Fruit fly (Drosophila melanogaster) whole organism, embryonic: ENCODE measurements around the gene CG8097.
A peak's percentile ranks its signal among the peaks of the same experiment; 100 is the strongest.

Source experiments
- Adf1 ChIP-seq: fragments of 200-800 bp; sonication (Bioruptor generic); IDR thresholded peaks from 2 replicates; pipeline ENCODE4 v1.3.6; 2022; ENCODE audit warnings: missing biosample characterization, missing genetic modification characterization
- Bgb ChIP-seq: fragments of 200-800 bp; sonication (Bioruptor generic); IDR thresholded peaks from 2 replicates; pipeline ENCODE4 v1.3.6; 2022; ENCODE audit warnings: missing biosample characterization, missing genetic modification characterization; ENCODE audit not compliant: partially characterized antibody
- CG10147 ChIP-seq: fragments of 200-800 bp; sonication (Bioruptor generic); optimal IDR thresholded peaks from 2 replicates; lab custom pipeline; 2019; ENCODE audit warnings: missing biosample characterization, mild to moderate bottlenecking, missing genetic modification characterization, moderate library complexity
- CG10274 ChIP-seq: fragments of 200-800 bp; sonication (Bioruptor generic); optimal IDR thresholded peaks from 3 replicates; lab custom pipeline; 2017; ENCODE audit warnings: missing biosample characterization, mild to moderate bottlenecking, missing genetic modification characterization
- CG12219 ChIP-seq: fragments of 200-800 bp; sonication (Bioruptor generic); optimal IDR thresholded peaks from 3 replicates; lab custom pipeline; 2018; ENCODE audit warnings: missing biosample characterization, mild to moderate bottlenecking, missing genetic modification characterization
- CG12236 ChIP-seq: fragments of 200-800 bp; sonication (Bioruptor generic); optimal IDR thresholded peaks from 2 replicates; lab custom pipeline; 2016; ENCODE audit warnings: missing biosample characterization, missing genetic modification characterization
- CG13287 ChIP-seq: fragments of 200-800 bp; sonication (Bioruptor generic); IDR thresholded peaks from 2 replicates; pipeline ENCODE4 v1.3.6; 2022; ENCODE audit warnings: missing biosample characterization, missing genetic modification characterization; ENCODE audit not compliant: partially characterized antibody
- CG13296 ChIP-seq: fragments of 200-800 bp; sonication (Bioruptor generic); optimal IDR thresholded peaks from 3 replicates; lab custom pipeline; 2018; ENCODE audit warnings: missing biosample characterization, mild to moderate bottlenecking, missing genetic modification characterization
- CG1529 ChIP-seq: fragments of 200-800 bp; sonication (Bioruptor generic); optimal IDR thresholded peaks from 3 replicates; lab custom pipeline; 2018; ENCODE audit warnings: missing biosample characterization, missing genetic modification characterization
- CG15696 ChIP-seq: fragments of 200-800 bp; sonication (Bioruptor generic); optimal IDR thresholded peaks from 2 replicates; lab custom pipeline; 2019; ENCODE audit warnings: missing biosample characterization, mild to moderate bottlenecking, missing genetic modification characterization, moderate library complexity
- CG1603 ChIP-seq: fragments of 200-800 bp; sonication (Bioruptor generic); optimal IDR thresholded peaks from 2 replicates; lab custom pipeline; 2019; ENCODE audit warnings: missing biosample characterization, mild to moderate bottlenecking, missing genetic modification characterization, moderate library complexity
- CG1792 ChIP-seq: fragments of 200-800 bp; sonication (Bioruptor generic); optimal IDR thresholded peaks from 2 replicates; lab custom pipeline; 2016; ENCODE audit warnings: missing biosample characterization, missing genetic modification characterization
- CG18619 ChIP-seq: fragments of 200-800 bp; sonication (Bioruptor generic); optimal IDR thresholded peaks from 3 replicates; lab custom pipeline; 2017; ENCODE audit warnings: missing biosample characterization, mild to moderate bottlenecking, missing genetic modification characterization
- CG2116 ChIP-seq: fragments of 200-800 bp; sonication (Bioruptor generic); optimal IDR thresholded peaks from 3 replicates; lab custom pipeline; 2018; ENCODE audit warnings: missing biosample characterization, mild to moderate bottlenecking, missing genetic modification characterization
- CG32767 ChIP-seq: fragments of 200-800 bp; sonication (Bioruptor generic); IDR thresholded peaks from 2 replicates; pipeline ENCODE4 v1.3.6; 2022; ENCODE audit warnings: missing biosample characterization, missing genetic modification characterization
- CG32772 ChIP-seq: fragments of 200-800 bp; sonication (Bioruptor generic); IDR thresholded peaks from 2 replicates; pipeline ENCODE4 v1.3.6; 2022; ENCODE audit warnings: missing biosample characterization, missing genetic modification characterization
- CG42726 ChIP-seq: fragments of 200-800 bp; sonication (Bioruptor generic); IDR thresholded peaks from 2 replicates; pipeline ENCODE4 v1.3.6; 2022; ENCODE audit warnings: missing biosample characterization, missing genetic modification characterization; ENCODE audit not compliant: partially characterized antibody
- CG4360 ChIP-seq: fragments of 200-800 bp; sonication (Bioruptor generic); IDR thresholded peaks from 2 replicates; pipeline ENCODE4 v1.3.6; 2022; ENCODE audit warnings: missing biosample characterization, missing genetic modification characterization
- CG4820 ChIP-seq: fragments of 200-800 bp; sonication (Bioruptor generic); optimal IDR thresholded peaks from 3 replicates; lab custom pipeline; 2016; ENCODE audit warnings: missing biosample characterization, missing genetic modification characterization
- CG5180 ChIP-seq: fragments of 200-800 bp; sonication (Bioruptor generic); optimal IDR thresholded peaks from 3 replicates; lab custom pipeline; 2017; ENCODE audit warnings: missing biosample characterization, missing genetic modification characterization, mild to moderate bottlenecking, moderate library complexity, missing genetic modification reagents
- Dip3 ChIP-seq: fragments of 200-800 bp; sonication (Bioruptor generic); optimal IDR thresholded peaks from 3 replicates; lab custom pipeline; 2016; ENCODE audit warnings: missing biosample characterization, missing genetic modification characterization
- HLH3B ChIP-seq: fragments of 200-800 bp; sonication (Bioruptor generic); IDR thresholded peaks from 2 replicates; pipeline ENCODE4 v1.3.6; 2022; ENCODE audit warnings: missing biosample characterization, missing genetic modification characterization
- Hey ChIP-seq: fragments of 200-800 bp; sonication (Bioruptor generic); optimal IDR thresholded peaks from 3 replicates; lab custom pipeline; 2018; ENCODE audit warnings: missing biosample characterization, mild to moderate bottlenecking, missing genetic modification characterization
- Hmx ChIP-seq: fragments of 200-800 bp; sonication (Bioruptor generic); optimal IDR thresholded peaks from 2 replicates; lab custom pipeline; 2016; ENCODE audit warnings: missing biosample characterization, missing genetic modification characterization
- Med ChIP-seq: fragments of 200-800 bp; sonication (Bioruptor generic); peaks from one replicate; lab custom pipeline; 2016; ENCODE audit warnings: missing biosample characterization, missing genetic modification characterization, mild to moderate bottlenecking, inconsistent platforms, moderate library complexity
- NFAT ChIP-seq: fragments of 200-800 bp; sonication (Bioruptor generic); IDR thresholded peaks from 2 replicates; pipeline ENCODE4 v1.3.6; 2022; ENCODE audit warnings: missing biosample characterization, missing genetic modification characterization
- NK7.1 ChIP-seq: fragments of 200-800 bp; sonication (Bioruptor generic); optimal IDR thresholded peaks from 3 replicates; lab custom pipeline; 2016; ENCODE audit warnings: missing biosample characterization, missing genetic modification characterization
- PHDP ChIP-seq: fragments of 200-800 bp; sonication (Bioruptor generic); optimal IDR thresholded peaks from 3 replicates; lab custom pipeline; 2018; ENCODE audit warnings: missing biosample characterization, mild to moderate bottlenecking, missing genetic modification characterization, moderate library complexity
- Scr ChIP-seq: fragments of 200-800 bp; sonication (Bioruptor generic); IDR thresholded peaks from 2 replicates; pipeline ENCODE4 v1.3.6; 2022; ENCODE audit warnings: missing biosample characterization, missing genetic modification characterization; ENCODE audit not compliant: partially characterized antibody
- Ssrp ChIP-seq: fragments of 200-800 bp; sonication (Bioruptor generic); optimal IDR thresholded peaks from 2 replicates; lab custom pipeline; 2018; ENCODE audit warnings: missing biosample characterization, mild to moderate bottlenecking, missing genetic modification characterization, moderate library complexity
- Usf ChIP-seq: fragments of 200-800 bp; sonication (Bioruptor generic); optimal IDR thresholded peaks from 2 replicates; lab custom pipeline; 2017; ENCODE audit warnings: missing genotype, missing biosample characterization, missing genetic modification characterization
- ara ChIP-seq: fragments of 200-800 bp; sonication (Bioruptor generic); IDR thresholded peaks from 2 replicates; pipeline ENCODE4 v1.3.6; 2022; ENCODE audit warnings: missing biosample characterization, missing genetic modification characterization
- dan ChIP-seq: fragments of 200-800 bp; sonication (Bioruptor generic); IDR thresholded peaks from 2 replicates; pipeline ENCODE4 v1.3.6; 2022; ENCODE audit warnings: missing biosample characterization, missing genetic modification characterization
- ewg ChIP-seq: fragments of 200-800 bp; sonication (Bioruptor generic); optimal IDR thresholded peaks from 3 replicates; lab custom pipeline; 2017; ENCODE audit warnings: mild to moderate bottlenecking, missing biosample characterization, missing genetic modification reagents, missing genetic modification characterization
- fd96Cb ChIP-seq: fragments of 200-800 bp; sonication (Bioruptor generic); optimal IDR thresholded peaks from 2 replicates; lab custom pipeline; 2018; ENCODE audit warnings: missing biosample characterization, mild to moderate bottlenecking, missing genetic modification characterization, moderate library complexity
- gfzf ChIP-seq: fragments of 200-800 bp; sonication (Bioruptor generic); optimal IDR thresholded peaks from 2 replicates; lab custom pipeline; 2016; ENCODE audit warnings: missing biosample characterization, mild to moderate bottlenecking, missing genetic modification characterization, moderate library complexity
- inv ChIP-seq: fragments of 200-800 bp; sonication (Bioruptor generic); IDR thresholded peaks from 2 replicates; pipeline ENCODE4 v1.3.6; 2022; ENCODE audit warnings: missing biosample characterization, missing genetic modification characterization; ENCODE audit not compliant: partially characterized antibody
- klu ChIP-seq: fragments of 200-800 bp; sonication (Bioruptor generic); IDR thresholded peaks from 2 replicates; pipeline ENCODE4 v1.3.6; 2022; ENCODE audit warnings: missing biosample characterization, missing genetic modification characterization
- luna ChIP-seq: fragments of 200-800 bp; sonication (Bioruptor generic); optimal IDR thresholded peaks from 2 replicates; lab custom pipeline; 2016; ENCODE audit warnings: missing biosample characterization, missing genetic modification characterization
- peb ChIP-seq: fragments of 200-800 bp; sonication (Bioruptor generic); IDR thresholded peaks from 2 replicates; pipeline ENCODE4 v1.3.6; 2022; ENCODE audit warnings: missing biosample characterization, missing genetic modification characterization
- rib ChIP-seq: fragments of 200-800 bp; sonication (Bioruptor generic); IDR thresholded peaks from 2 replicates; pipeline ENCODE4 v1.3.6; 2022; ENCODE audit warnings: missing biosample characterization, missing genetic modification characterization
- so ChIP-seq: fragments of 200-800 bp; sonication (Bioruptor generic); IDR thresholded peaks from 3 replicates; pipeline ENCODE4 v1.3.6; 2022; ENCODE audit warnings: missing biosample characterization, missing genetic modification characterization
- tup ChIP-seq: fragments of 200-800 bp; sonication (Bioruptor generic); optimal IDR thresholded peaks from 2 replicates; lab custom pipeline; 2016; ENCODE audit warnings: missing biosample characterization, mild to moderate bottlenecking, missing genetic modification characterization, moderate library complexity
- unc-4 ChIP-seq: fragments of 200-800 bp; sonication (Bioruptor generic); IDR thresholded peaks from 2 replicates; pipeline ENCODE4 v1.3.6; 2022; ENCODE audit warnings: missing biosample characterization, missing genetic modification characterization; ENCODE audit not compliant: partially characterized antibody
- wor ChIP-seq: fragments of 200-800 bp; sonication (Bioruptor generic); IDR thresholded peaks from 2 replicates; pipeline ENCODE4 v1.3.6; 2022; ENCODE audit warnings: missing biosample characterization, missing genetic modification characterization
- yki ChIP-seq: fragments of >200 bp; optimal IDR thresholded peaks from 3 replicates; lab custom pipeline; 2018
- zen ChIP-seq: fragments of 200-800 bp; sonication (Bioruptor generic); optimal IDR thresholded peaks from 3 replicates; lab custom pipeline; 2018; ENCODE audit warnings: missing biosample characterization, mild to moderate bottlenecking, missing genetic modification characterization, moderate library complexity
- zen2 ChIP-seq: fragments of 200-800 bp; sonication (Bioruptor generic); IDR thresholded peaks from 3 replicates; pipeline ENCODE4 v1.3.6; 2022; ENCODE audit warnings: missing biosample characterization, missing genetic modification characterization; ENCODE audit not compliant: partially characterized antibody
- zfh1 ChIP-seq: fragments of 200-800 bp; sonication (Bioruptor generic); IDR thresholded peaks from 3 replicates; pipeline ENCODE4 v1.3.6; 2022; ENCODE audit warnings: missing biosample characterization, missing genetic modification characterization

Gene CG8097

dm6 chrX:15591721-15592491 lies 8.9 kb downstream of the CG8097 start (continued):
- peak; percentile 41; the same call in 1 of the 2 replicates for TF ChIP-seq CG32772 (GFP tag; lab: Robert Waterston, UW)
- peak; percentile 19 for TF ChIP-seq CG1529 (GFP tag; lab: Kevin White, UChicago)
- TF ChIP-seq fd96Cb (tag; lab: Kevin White, UChicago) = peak; percentile 28
- no peak for TF ChIP-seq CG13287 (GFP tag; lab: Robert Waterston, UW)
- no peak; the same call in 1 of the 2 replicates for TF ChIP-seq rib (GFP tag; lab: Robert Waterston, UW)
- TF ChIP-seq NK7.1 (GFP tag; lab: Kevin White, UChicago) = no peak
- TF ChIP-seq CG1792 (GFP tag; lab: Kevin White, UChicago) = no peak
- TF ChIP-seq tup (GFP tag; lab: Kevin White, UChicago) = no peak
- no peak for TF ChIP-seq Scr (GFP tag; lab: Robert Waterston, UW)
- peak; percentile 19 for TF ChIP-seq CG4820 (GFP tag; lab: Kevin White, UChicago)
- TF ChIP-seq luna (GFP tag; lab: Kevin White, UChicago) = no peak
- peak; percentile 76 for TF ChIP-seq Med (GFP tag; lab: Kevin White, UChicago)
- no peak for TF ChIP-seq unc-4
- TF ChIP-seq zen2 (GFP tag; lab: Robert Waterston, UW) = no peak
- no peak for TF ChIP-seq Usf (GFP tag; lab: Kevin White, UChicago)
- no peak for TF ChIP-seq CG2116 (GFP tag; lab: Kevin White, UChicago)
- no peak for TF ChIP-seq inv
- TF ChIP-seq NFAT (GFP tag; lab: Robert Waterston, UW) = no peak
- TF ChIP-seq ewg = peak; percentile 20
- peak; percentile 21 for TF ChIP-seq CG5180 (GFP tag; lab: Kevin White, UChicago)
- TF ChIP-seq CG10147 (GFP tag; lab: Kevin White, UChicago) = no peak
- TF ChIP-seq zfh1 (GFP tag; lab: Robert Waterston, UW) = 0 out of 3 replicates have a peak, but pooled peaks have one; percentile 38
- TF ChIP-seq PHDP = peak; percentile 59
- peak; percentile 16 for TF ChIP-seq Ssrp
- TF ChIP-seq CG18619 (GFP tag; lab: Kevin White, UChicago) = peak; percentile 20
- no peak for TF ChIP-seq zen (tag; lab: Kevin White, UChicago)
- no peak for TF ChIP-seq dan (GFP tag; lab: Robert Waterston, UW)
- no peak for TF ChIP-seq peb
- peak; percentile 27; the same call in 1 of the 2 replicates for TF ChIP-seq CG32767 (GFP tag; lab: Robert Waterston, UW)
- no peak for TF ChIP-seq CG12219
- TF ChIP-seq HLH3B (GFP tag; lab: Robert Waterston, UW) = 0 out of 2 replicates have a peak, but pooled peaks have one; percentile 31
- 0 out of 2 replicates have a peak, but pooled peaks have one; percentile 15 for TF ChIP-seq Adf1 (GFP tag; lab: Robert Waterston, UW)
- no peak for TF ChIP-seq CG4360
- TF ChIP-seq wor (GFP tag; lab: Robert Waterston, UW) = no peak
- peak; percentile 11 for TF ChIP-seq CG13296
- peak; percentile 4 for TF ChIP-seq Dip3 (GFP tag; lab: Kevin White, UChicago)
- TF ChIP-seq klu (GFP tag; lab: Robert Waterston, UW) = no peak
- TF ChIP-seq so (GFP tag; lab: Robert Waterston, UW) = peak; percentile 39; the same call in 1 of the 3 replicates
- peak; percentile 33 for TF ChIP-seq CG1603 (tag; lab: Kevin White, UChicago)
- no peak for TF ChIP-seq CG10274
- no peak for TF ChIP-seq CG42726 (GFP tag; lab: Robert Waterston, UW)
- TF ChIP-seq Hmx = no peak
- TF ChIP-seq CG12236 = no peak
- TF ChIP-seq yki (lab: Kevin White, UChicago) = no peak
- no peak for TF ChIP-seq Bgb (GFP tag; lab: Robert Waterston, UW)
- no peak for TF ChIP-seq ara
- no peak for TF ChIP-seq gfzf (GFP tag; lab: Kevin White, UChicago)
- peak; percentile 41 for TF ChIP-seq CG15696
- TF ChIP-seq Hey (tag; lab: Kevin White, UChicago) = no peak
